Fruit fly (Drosophila melanogaster): ENCODE results near the gene anox.

The anox gene

dm6 chrX:21279311-21279890 is 39.7 kb downstream of the anox start:
- TF ChIP-seq CG17801 (GFP tag; optimal IDR thresholded peaks at IDR 0.05; ENCODE audit: partially characterized antibody) = no peak

dm6 chrX:21276494-21276893 is 42.6 kb downstream of the anox start:
- no peak for TF ChIP-seq CG17801 (GFP tag; optimal IDR thresholded peaks at IDR 0.05; ENCODE audit: partially characterized antibody)

All from ovary, adult (tissue).